Fruit fly (Drosophila melanogaster): ENCODE measurements around the gene Srp54k.
A peak's percentile ranks its signal among the peaks of the same experiment; 100 is the strongest.

The Srp54k gene

DNA sequence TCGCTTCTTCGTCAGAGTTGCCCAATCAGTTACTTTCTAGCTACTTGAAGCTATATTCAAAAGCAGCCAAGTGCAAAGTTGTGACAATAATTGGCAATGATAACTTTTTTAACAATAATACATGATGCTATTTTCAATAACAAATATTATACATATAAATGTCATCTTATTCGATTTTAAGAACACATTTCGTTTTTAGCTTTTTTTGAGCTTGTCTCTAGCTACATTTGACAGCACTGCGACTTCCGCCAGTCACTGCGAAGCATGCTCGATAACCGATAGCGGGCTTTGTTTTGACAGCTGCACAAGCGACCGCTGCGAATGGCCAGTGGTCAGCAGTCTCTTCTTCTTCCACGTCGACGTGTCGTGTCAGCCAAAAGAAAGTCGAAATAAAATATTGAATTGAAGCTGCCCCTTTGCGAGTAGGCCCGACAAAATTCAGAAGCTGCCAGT, at the start of gene Srp54k, which contains the start of gene Gen (continued):
- TF ChIP-seq crc (GFP tag; optimal IDR thresholded peaks at IDR 0.05) (no peak), exex (tag; optimal IDR thresholded peaks at IDR 0.05) (no peak), Abd-B (GFP tag; optimal IDR thresholded peaks at IDR 0.05) (peak; percentile 20), pros (GFP tag; optimal IDR thresholded peaks at IDR 0.05) (no peak), Taf1 (GFP tag; IDR thresholded peaks at IDR 0.05) (no peak), Dll (GFP tag; IDR thresholded peaks at IDR 0.05; ENCODE audit: partially characterized antibody) (peak; percentile 48; the same call in 2 of the 4 replicates), bbx (GFP tag; IDR thresholded peaks at IDR 0.05; ENCODE audit: partially characterized antibody) (no peak), HHEX (GFP tag; optimal IDR thresholded peaks at IDR 0.05) (no peak), CG6689 (GFP tag; IDR thresholded peaks at IDR 0.05) (peak; percentile 59), tin (GFP tag; optimal IDR thresholded peaks at IDR 0.05) (no peak), CG8388 (GFP tag; optimal IDR thresholded peaks at IDR 0.05) (no peak), CG7839 (tag; optimal IDR thresholded peaks at IDR 0.05) (no peak), Gug (GFP tag; IDR thresholded peaks at IDR 0.05) (no peak), CoRest (tag; optimal IDR thresholded peaks at IDR 0.05) (peak; percentile 59), CG9727 (GFP tag; optimal IDR thresholded peaks at IDR 0.05) (peak; percentile 41), CG1603 (tag; optimal IDR thresholded peaks at IDR 0.05) (no peak), CG14710 (tag; optimal IDR thresholded peaks at IDR 0.05) (peak; percentile 48), her (GFP tag; optimal IDR thresholded peaks at IDR 0.05) (no peak), ewg (GFP tag; optimal IDR thresholded peaks at IDR 0.05) (no peak), CG17829 (tag; optimal IDR thresholded peaks at IDR 0.05) (no peak), Bteb2 (GFP tag; optimal IDR thresholded peaks at IDR 0.05) (no peak), CG10267 (tag; optimal IDR thresholded peaks at IDR 0.05) (no peak), nom (GFP tag; optimal IDR thresholded peaks at IDR 0.05) (no peak)

DNA sequence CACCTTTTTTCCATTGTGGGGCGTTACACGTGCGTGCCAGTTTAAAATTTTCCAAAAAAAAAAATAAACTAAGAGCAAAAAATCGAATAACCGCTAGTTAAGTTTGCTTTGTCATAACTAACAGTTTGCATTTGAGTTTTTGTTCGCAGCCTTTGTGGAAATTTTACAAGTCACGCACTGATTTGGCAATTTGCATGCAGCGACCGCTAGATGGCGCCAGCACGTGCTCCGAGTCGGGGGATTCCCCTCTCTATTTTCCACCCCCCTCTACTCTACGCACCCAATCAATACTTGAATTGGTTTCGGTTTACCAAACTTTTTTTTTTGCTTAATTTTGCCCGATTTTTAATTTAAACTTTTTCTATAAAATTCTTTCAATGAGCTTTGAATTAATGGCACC, 27.3 kb upstream of the Srp54k start:
- TF ChIP-seq CG15479 (GFP tag; optimal IDR thresholded peaks at IDR 0.05) (no peak), ase (GFP tag; IDR thresholded peaks at IDR 0.05) (no peak), CTCF (GFP tag; optimal IDR thresholded peaks at IDR 0.05) (peak; percentile 82), CG7357 (GFP tag; IDR thresholded peaks at IDR 0.05) (no peak), crol (GFP tag; IDR thresholded peaks at IDR 0.05) (peak; percentile 46; the same call in 1 of the 2 replicates), Drgx (GFP tag; IDR thresholded peaks at IDR 0.05) (no peak), Ets65A (GFP tag) (peak; percentile 10), vnd (GFP tag; IDR thresholded peaks at IDR 0.05; ENCODE audit: partially characterized antibody) (0 out of 3 replicates have a peak, but pooled peaks have one; percentile 23), sr (GFP tag; IDR thresholded peaks at IDR 0.05) (no peak), CG10462 (GFP tag; optimal IDR thresholded peaks at IDR 0.05) (no peak), Bgb (GFP tag; IDR thresholded peaks at IDR 0.05; ENCODE audit: partially characterized antibody) (no peak), trh (GFP tag; optimal IDR thresholded peaks at IDR 0.05) (no peak), CG10654 (GFP tag; optimal IDR thresholded peaks at IDR 0.05) (no peak), CG6765 (GFP tag; optimal IDR thresholded peaks at IDR 0.05) (no peak)

DNA sequence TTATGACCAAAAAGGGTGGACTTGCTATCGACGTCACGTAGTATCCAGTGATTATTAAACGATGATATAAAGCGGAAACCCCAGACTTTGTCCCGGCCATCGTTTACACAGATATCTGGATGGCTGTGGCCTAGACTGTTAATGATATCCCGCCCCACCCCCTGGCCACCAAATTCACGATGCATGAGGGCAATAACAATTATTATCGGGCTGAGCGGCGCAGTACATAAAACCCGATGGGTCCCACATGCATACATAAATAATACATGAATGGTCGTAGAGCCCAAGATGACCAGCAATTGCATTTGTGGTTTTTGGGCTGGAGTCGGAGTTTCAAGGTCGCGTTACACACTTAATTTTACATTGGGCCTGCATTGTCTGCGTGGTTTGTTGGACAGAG, 24.9 kb upstream of the Srp54k start:
- TF ChIP-seq D19A (tag; optimal IDR thresholded peaks at IDR 0.05), result no peak
- TF ChIP-seq kni (GFP tag; optimal IDR thresholded peaks at IDR 0.05), result peak; percentile 61
- TF ChIP-seq vvl (GFP tag; IDR thresholded peaks at IDR 0.05), result peak; percentile 76
- TF ChIP-seq scrt (GFP tag; optimal IDR thresholded peaks at IDR 0.05), result no peak
- peak; percentile 3 for TF ChIP-seq nom (GFP tag; optimal IDR thresholded peaks at IDR 0.05)

All from whole organism, embryonic.